Fruit fly (Drosophila melanogaster): ENCODE data around the gene CG8560.

- TF ChIP-seq CG10348 (GFP tag; IDR thresholded peaks at IDR 0.05) (no peak), CG8301 (tag; optimal IDR thresholded peaks at IDR 0.05) (no peak), gl (tag; optimal IDR thresholded peaks at IDR 0.05) (no peak), D1 (tag; optimal IDR thresholded peaks at IDR 0.05) (no peak), rn (GFP tag; IDR thresholded peaks at IDR 0.05) (no peak), CG32121 (GFP tag; IDR thresholded peaks at IDR 0.05) (no peak), CG4496 (GFP tag; IDR thresholded peaks at IDR 0.05) (no peak), CG8159 (tag; optimal IDR thresholded peaks at IDR 0.05) (no peak), EcR (GFP tag; optimal IDR thresholded peaks at IDR 0.05) (no peak)
These were observed 4.2 kb downstream of the CG8560 start, which contains the start of gene CG18417 for dm6 chr3L:7399770-7400169.

Data from whole organism, pupa.